Fruit fly (Drosophila melanogaster) whole organism, prepupa: ENCODE results near the gene CG6163.

Source experiments
- Blimp-1 ChIP-seq: fragments of 200-800 bp; sonication (Bioruptor generic); optimal IDR thresholded peaks from 3 replicates; lab custom pipeline; 2017; ENCODE audit warnings: missing biosample characterization, missing genetic modification characterization, mild to moderate bottlenecking, moderate library complexity, missing genetic modification reagents
- CG10631 ChIP-seq: fragments of 200-800 bp; sonication (Bioruptor generic); optimal IDR thresholded peaks from 2 replicates; lab custom pipeline; 2016; ENCODE audit warnings: missing biosample characterization, missing genetic modification characterization
- CG11762 ChIP-seq: fragments of 200-800 bp; sonication (Bioruptor generic); optimal IDR thresholded peaks from 3 replicates; lab custom pipeline; 2016; ENCODE audit warnings: missing biosample characterization, missing genetic modification characterization; ENCODE audit not compliant: insufficient read depth
- CG11902 ChIP-seq: fragments of 200-800 bp; sonication (Bioruptor generic); optimal IDR thresholded peaks from 3 replicates; lab custom pipeline; 2016; ENCODE audit warnings: missing biosample characterization, missing genetic modification characterization
- CG15336 ChIP-seq: fragments of 200-800 bp; sonication (Bioruptor generic); IDR thresholded peaks from 2 replicates; pipeline ENCODE4 v1.3.6; 2022; ENCODE audit warnings: missing biosample characterization, missing genetic modification characterization
- CG16779 ChIP-seq: fragments of 200-800 bp; sonication (Bioruptor generic); optimal IDR thresholded peaks from 3 replicates; lab custom pipeline; 2017; ENCODE audit warnings: missing biosample characterization, mild to moderate bottlenecking, missing genetic modification characterization
- CG3032 ChIP-seq: fragments of 200-800 bp; optimal IDR thresholded peaks from 2 replicates; lab custom pipeline; 2019; ENCODE audit warnings: missing biosample characterization, mild to moderate bottlenecking, missing genetic modification characterization, moderate library complexity
- CG31627 ChIP-seq: fragments of 200-800 bp; sonication (Bioruptor generic); optimal IDR thresholded peaks from 3 replicates; lab custom pipeline; 2016; ENCODE audit warnings: missing biosample characterization, missing genetic modification characterization
- CG32006 ChIP-seq: fragments of 200-800 bp; sonication (Bioruptor generic); optimal IDR thresholded peaks from 3 replicates; lab custom pipeline; 2017; ENCODE audit warnings: missing biosample characterization, mild to moderate bottlenecking, missing genetic modification characterization
- CG3919 ChIP-seq: fragments of 200-800 bp; sonication (Bioruptor generic); optimal IDR thresholded peaks from 3 replicates; lab custom pipeline; 2016; ENCODE audit warnings: missing biosample characterization, missing genetic modification characterization
- CG6163 ChIP-seq: fragments of 200-800 bp; sonication (Bioruptor generic); IDR thresholded peaks from 3 replicates; pipeline ENCODE4 v1.3.6; 2022; ENCODE audit warnings: missing biosample characterization, missing genetic modification characterization
- CG6276 ChIP-seq: fragments of 200-800 bp; sonication (Bioruptor generic); optimal IDR thresholded peaks from 2 replicates; lab custom pipeline; 2017; ENCODE audit warnings: missing biosample characterization, mild to moderate bottlenecking, missing genetic modification characterization
- CG6792 ChIP-seq: fragments of 200-800 bp; sonication (Bioruptor generic); optimal IDR thresholded peaks from 3 replicates; lab custom pipeline; 2016; ENCODE audit warnings: missing biosample characterization, missing genetic modification characterization
- CG6808 ChIP-seq: fragments of 200-800 bp; sonication (Bioruptor generic); optimal IDR thresholded peaks from 3 replicates; lab custom pipeline; 2017; ENCODE audit warnings: missing biosample characterization, missing genetic modification characterization, mild to moderate bottlenecking, moderate library complexity, missing genetic modification reagents
- CG6854 ChIP-seq: fragments of 200-800 bp; sonication (Bioruptor generic); optimal IDR thresholded peaks from 2 replicates; lab custom pipeline; 2017; ENCODE audit warnings: missing biosample characterization, mild to moderate bottlenecking, missing genetic modification characterization
- CG7368 ChIP-seq: fragments of 200-800 bp; sonication (Bioruptor generic); optimal IDR thresholded peaks from 3 replicates; lab custom pipeline; 2016; ENCODE audit warnings: missing biosample characterization, missing genetic modification characterization
- CG8119 ChIP-seq: fragments of 200-800 bp; sonication (Bioruptor generic); IDR thresholded peaks from 3 replicates; pipeline ENCODE4 v1.3.6; 2022; ENCODE audit warnings: missing biosample characterization, missing genetic modification characterization
- CG8319 ChIP-seq: fragments of 200-800 bp; sonication (Bioruptor generic); optimal IDR thresholded peaks from 3 replicates; lab custom pipeline; 2016; ENCODE audit warnings: missing biosample characterization, missing genetic modification characterization
- Eip75B ChIP-seq: fragments of 200-800 bp; sonication (Bioruptor generic); optimal IDR thresholded peaks from 3 replicates; lab custom pipeline; 2016; ENCODE audit warnings: missing biosample characterization, missing genetic modification characterization
- Eip78C ChIP-seq: fragments of 200-800 bp; sonication (Bioruptor generic); peaks from one replicate; lab custom pipeline; 2016; ENCODE audit warnings: missing biosample characterization, missing genetic modification characterization
- Eip93F ChIP-seq: fragments of 200-800 bp; sonication (Bioruptor generic); optimal IDR thresholded peaks from 2 replicates; lab custom pipeline; 2016; ENCODE audit warnings: missing biosample characterization, mild to moderate bottlenecking, missing genetic modification characterization
- Ets21C ChIP-seq: fragments of 200-800 bp; sonication (Bioruptor generic); optimal IDR thresholded peaks from 3 replicates; lab custom pipeline; 2016; ENCODE audit warnings: missing biosample characterization, missing genetic modification characterization
- Gug ChIP-seq: fragments of 200-800 bp; sonication (Bioruptor generic); IDR thresholded peaks from 2 replicates; pipeline ENCODE4 v1.3.6; 2022; ENCODE audit warnings: missing biosample characterization, missing genetic modification characterization
- Hr38 ChIP-seq: sonication (Bioruptor generic); optimal IDR thresholded peaks from 2 replicates; lab custom pipeline; 2016; ENCODE audit warnings: missing biosample characterization, missing genetic modification characterization
- Hr39 ChIP-seq: fragments of 200-800 bp; sonication (Bioruptor generic); optimal IDR thresholded peaks from 2 replicates; lab custom pipeline; 2016; ENCODE audit warnings: missing biosample characterization, missing genetic modification characterization
- Hr4 ChIP-seq: fragments of 200-800 bp; sonication (Bioruptor generic); optimal IDR thresholded peaks from 3 replicates; lab custom pipeline; 2016; ENCODE audit warnings: missing biosample characterization, missing genetic modification characterization
- Lpt ChIP-seq: fragments of 200-800 bp; sonication (Bioruptor generic); optimal IDR thresholded peaks from 3 replicates; lab custom pipeline; 2016; ENCODE audit warnings: missing biosample characterization, missing genetic modification characterization
- Met ChIP-seq: fragments of 200-800 bp; sonication (Bioruptor generic); optimal IDR thresholded peaks from 3 replicates; lab custom pipeline; 2016; ENCODE audit warnings: missing biosample characterization, missing genetic modification characterization
- OdsH ChIP-seq: fragments of 200-800 bp; sonication (Bioruptor generic); optimal IDR thresholded peaks from 3 replicates; lab custom pipeline; 2016; ENCODE audit warnings: missing biosample characterization, missing genetic modification characterization
- Smox ChIP-seq: fragments of 200-800 bp; sonication (Bioruptor generic); optimal IDR thresholded peaks from 3 replicates; lab custom pipeline; 2016; ENCODE audit warnings: missing biosample characterization, missing genetic modification characterization
- Sox102F ChIP-seq: fragments of 200-800 bp; sonication (Bioruptor generic); optimal IDR thresholded peaks from 2 replicates; lab custom pipeline; 2016; ENCODE audit warnings: missing biosample characterization, mild to moderate bottlenecking, missing genetic modification characterization
- Sox14 ChIP-seq: fragments of 200-800 bp; sonication (Bioruptor generic); optimal IDR thresholded peaks from 3 replicates; lab custom pipeline; 2016; ENCODE audit warnings: missing biosample characterization, missing genetic modification characterization
- achi ChIP-seq: fragments of 200-800 bp; sonication (Bioruptor generic); optimal IDR thresholded peaks from 3 replicates; lab custom pipeline; 2016; ENCODE audit warnings: missing biosample characterization, missing genetic modification characterization
- acj6 ChIP-seq: fragments of 200-800 bp; sonication (Bioruptor generic); optimal IDR thresholded peaks from 3 replicates; lab custom pipeline; 2016; ENCODE audit warnings: missing biosample characterization, missing genetic modification characterization
- cyc ChIP-seq: fragments of 200-800 bp; sonication (Bioruptor generic); optimal IDR thresholded peaks from 3 replicates; lab custom pipeline; 2016; ENCODE audit warnings: missing biosample characterization, missing genetic modification characterization
- dac ChIP-seq: fragments of 200-800 bp; sonication (Bioruptor generic); optimal IDR thresholded peaks from 2 replicates; lab custom pipeline; 2017; ENCODE audit warnings: missing biosample characterization, mild to moderate bottlenecking, missing genetic modification characterization
- dsx ChIP-seq: fragments of 200-800 bp; optimal IDR thresholded peaks from 3 replicates; lab custom pipeline; 2019; ENCODE audit warnings: missing biosample characterization, mild to moderate bottlenecking, missing genetic modification characterization, moderate library complexity; ENCODE audit not compliant: poor library complexity, severe bottlenecking
- eg ChIP-seq: fragments of 200-800 bp; sonication (Bioruptor generic); IDR thresholded peaks from 3 replicates; pipeline ENCODE4 v1.3.6; 2022; ENCODE audit warnings: missing biosample characterization, missing genetic modification characterization
- esn ChIP-seq: fragments of 200-800 bp; sonication (Bioruptor generic); optimal IDR thresholded peaks from 2 replicates; lab custom pipeline; 2016; ENCODE audit warnings: missing biosample characterization, mild to moderate bottlenecking, missing genetic modification characterization, moderate library complexity
- fd59A ChIP-seq: fragments of 200-800 bp; sonication (Bioruptor generic); optimal IDR thresholded peaks from 2 replicates; lab custom pipeline; 2017; ENCODE audit warnings: missing biosample characterization, mild to moderate bottlenecking, missing genetic modification characterization, missing genetic modification reagents
- net ChIP-seq: fragments of 200-800 bp; sonication (Bioruptor generic); optimal IDR thresholded peaks from 3 replicates; lab custom pipeline; 2016; ENCODE audit warnings: missing biosample characterization, missing genetic modification characterization
- pdm3 ChIP-seq: fragments of 200-800 bp; sonication (Bioruptor generic); optimal IDR thresholded peaks from 3 replicates; lab custom pipeline; 2016; ENCODE audit warnings: missing biosample characterization, missing genetic modification characterization
- salr ChIP-seq, 2 experiments: fragments of 200-800 bp; sonication (Bioruptor generic); optimal IDR thresholded peaks; 3 replicates each; lab custom pipeline; 2016 to 2018; ENCODE audit warnings: missing biosample characterization in 2 of 2, missing genetic modification characterization in 2 of 2, mild to moderate bottlenecking in 1 of 2
- ss ChIP-seq, 2 experiments: fragments of 200-800 bp; sonication (Bioruptor generic); optimal IDR thresholded peaks; 2 replicates in 1 of 2; 3 replicates in 1 of 2; lab custom pipeline; 2017 to 2018; ENCODE audit warnings: mild to moderate bottlenecking in 2 of 2, missing biosample characterization in 2 of 2, missing genetic modification characterization in 2 of 2, moderate library complexity in 1 of 2
- topi ChIP-seq: fragments of 200-800 bp; sonication (Bioruptor generic); optimal IDR thresholded peaks from 3 replicates; lab custom pipeline; 2016; ENCODE audit warnings: missing biosample characterization, missing genetic modification characterization
- vri ChIP-seq: fragments of 200-800 bp; sonication (Bioruptor generic); optimal IDR thresholded peaks from 3 replicates; lab custom pipeline; 2016; ENCODE audit warnings: missing biosample characterization, mild to moderate bottlenecking, missing genetic modification characterization

Gene CG6163

dm6 chr3L:11368319-11369299 is 3.9 kb upstream of the CG6163 start (continued):
- TF ChIP-seq CG16779 (tag; lab: Kevin White, UChicago) (peak; percentile 91), Lpt (GFP tag; lab: Kevin White, UChicago) (peak; percentile 74), CG6792 (peak; percentile 66), salr (GFP tag; optimal IDR thresholded peaks at IDR 0.05; lab: Kevin White, UChicago) (peak; percentile 85 to 86), pdm3 (peak; percentile 75), eg (GFP tag; lab: Robert Waterston, UW) (peak; percentile 92; the same call in 2 of the 3 replicates), Ets21C (GFP tag; lab: Kevin White, UChicago) (peak; percentile 67), CG8319 (GFP tag; lab: Kevin White, UChicago) (peak; percentile 48), CG8119 (GFP tag; lab: Robert Waterston, UW) (peak; percentile 82), CG11762 (GFP tag; lab: Kevin White, UChicago) (peak; percentile 69), CG15336 (peak; percentile 67), achi (GFP tag; lab: Kevin White, UChicago) (peak; percentile 72), vri (GFP tag; lab: Kevin White, UChicago) (peak; percentile 52), CG7368 (peak; percentile 65), Gug (GFP tag; lab: Robert Waterston, UW) (peak; percentile 59), topi (peak; percentile 89), net (peak; percentile 66), Hr4 (GFP tag; lab: Kevin White, UChicago) (peak; percentile 68), dsx (GFP tag; lab: Kevin White, UChicago) (peak; percentile 80), CG10631 (peak; percentile 79), dac (GFP tag; lab: Kevin White, UChicago) (peak; percentile 35), cyc (GFP tag; lab: Kevin White, UChicago) (peak; percentile 78), acj6 (peak; percentile 78), Eip78C (GFP tag; lab: Kevin White, UChicago) (peak; percentile 98), OdsH (GFP tag; lab: Kevin White, UChicago) (peak; percentile 85), CG3032 (peak; percentile 83), Eip93F (GFP tag; lab: Kevin White, UChicago) (peak; percentile 60), CG32006 (GFP tag; lab: Kevin White, UChicago) (peak; percentile 85), Sox102F (GFP tag; lab: Kevin White, UChicago) (peak; percentile 43), CG6808 (GFP tag; lab: Kevin White, UChicago) (peak; percentile 83), CG31627 (GFP tag; lab: Kevin White, UChicago) (peak; percentile 79)

- TF ChIP-seq CG6276 (GFP tag; lab: Kevin White, UChicago) (no peak), Sox14 (GFP tag; lab: Kevin White, UChicago) (no peak), vri (GFP tag; lab: Kevin White, UChicago) (no peak), Blimp-1 (GFP tag; lab: Kevin White, UChicago) (no peak), CG6163 (GFP tag; lab: Robert Waterston, UW) (no peak; the same call in 1 of the 3 replicates), Eip75B (GFP tag; lab: Kevin White, UChicago) (no peak), ss (GFP tag; optimal IDR thresholded peaks at IDR 0.05; lab: Kevin White, UChicago) (no peak), Hr38 (no peak), Hr39 (no peak), Sox102F (GFP tag; lab: Kevin White, UChicago) (no peak), Met (GFP tag; lab: Kevin White, UChicago) (no peak), CG15336 (peak; percentile 58), CG11902 (GFP tag; lab: Kevin White, UChicago) (no peak), CG3919 (GFP tag; lab: Kevin White, UChicago) (no peak), Eip93F (GFP tag; lab: Kevin White, UChicago) (no peak), eg (GFP tag; lab: Robert Waterston, UW) (peak; percentile 49; the same call in 1 of the 3 replicates), Hr4 (GFP tag; lab: Kevin White, UChicago) (no peak), Eip78C (GFP tag; lab: Kevin White, UChicago) (peak; percentile 77), CG10631 (no peak), salr (GFP tag; optimal IDR thresholded peaks at IDR 0.05; lab: Kevin White, UChicago) (no peak), Smox (no peak), CG6854 (no peak), fd59A (no peak), dac (GFP tag; lab: Kevin White, UChicago) (no peak), topi (no peak), Gug (GFP tag; lab: Robert Waterston, UW) (peak; percentile 33; the same call in 1 of the 2 replicates), esn (no peak), CG3032 (no peak), Lpt (GFP tag; lab: Kevin White, UChicago) (no peak), CG31627 (GFP tag; lab: Kevin White, UChicago) (no peak)
Measured at dm6 chr3L:11367797-11368196, 3.1 kb upstream of the CG6163 start.
